Worm (Caenorhabditis elegans): Measurements from ENCODE around the gene dgk-2.

ce11 chrX:4508209-4508608, 4.0 kb upstream of the dgk-2 start, which contains the start of gene rhi-1:
- TF ChIP-seq lsy-2 (tag; optimal IDR thresholded peaks at IDR 0.05) (no peak), ztf-11 (tag; optimal IDR thresholded peaks at IDR 0.05) (no peak), ama-1 (optimal IDR thresholded peaks at IDR 0.05) (no peak), alr-1 (tag; optimal IDR thresholded peaks at IDR 0.05) (no peak), unc-62 (GFP tag; optimal IDR thresholded peaks at IDR 0.05) (no peak), nhr-11 (tag; optimal IDR thresholded peaks at IDR 0.05) (no peak), ceh-82 (tag; optimal IDR thresholded peaks at IDR 0.05) (no peak), R02D3.7 (tag; optimal IDR thresholded peaks at IDR 0.05) (no peak), nhr-6 (tag; optimal IDR thresholded peaks at IDR 0.05) (no peak), fos-1 (tag; optimal IDR thresholded peaks at IDR 0.05) (no peak), mdl-1 (tag; optimal IDR thresholded peaks at IDR 0.05) (no peak)
